Worm (Caenorhabditis elegans) whole organism, L1 larva: Measurements from ENCODE around the gene F58E6.11.

Experiments used
- C04F5.9 ChIP-seq: sonication (generic microtip); optimal IDR thresholded peaks from 2 replicates; lab custom pipeline; 2016; ENCODE audit warnings: missing genetic modification characterization, missing compliant biosample characterization
- C16A3.4 ChIP-seq: fragments of 150-350 bp; optimal IDR thresholded peaks from 2 replicates; lab custom pipeline; 2014; ENCODE audit warnings: missing biosample characterization, missing genetic modification characterization
- C34B4.2 ChIP-seq: sonication (generic microtip); optimal IDR thresholded peaks from 2 replicates; lab custom pipeline; 2017; ENCODE audit warnings: mild to moderate bottlenecking, missing genetic modification characterization, missing compliant biosample characterization
- Y116A8C.19 ChIP-seq: sonication (generic microtip); optimal IDR thresholded peaks from 2 replicates; lab custom pipeline; 2016; ENCODE audit warnings: missing compliant biosample characterization, missing genetic modification characterization, borderline replicate concordance
- aha-1 ChIP-seq: fragments of 150-350 bp; optimal IDR thresholded peaks from 2 replicates; lab custom pipeline; 2014; ENCODE audit warnings: missing biosample characterization, missing genetic modification characterization
- alr-1 ChIP-seq: fragments of 200-800 bp; sonication (Bioruptor generic); optimal IDR thresholded peaks from 2 replicates; lab custom pipeline; 2018; ENCODE audit warnings: borderline replicate concordance, mild to moderate bottlenecking, missing genetic modification characterization, missing compliant biosample characterization
- aly-2 ChIP-seq: fragments of 150-350 bp; optimal IDR thresholded peaks from 2 replicates; lab custom pipeline; 2014; ENCODE audit warnings: missing biosample characterization, missing genetic modification characterization
- ama-1 ChIP-seq: fragments of 150-350 bp; optimal IDR thresholded peaks from 2 replicates; lab custom pipeline; 2014
- blmp-1 ChIP-seq: fragments of 150-350 bp; optimal IDR thresholded peaks from 2 replicates; lab custom pipeline; 2014; ENCODE audit warnings: missing biosample characterization, missing genetic modification characterization
- ceh-8 ChIP-seq: fragments of 200-800 bp; sonication (Bioruptor generic); optimal IDR thresholded peaks from 2 replicates; lab custom pipeline; 2018; ENCODE audit warnings: mild to moderate bottlenecking, missing genetic modification characterization, moderate library complexity, missing compliant biosample characterization
- ceh-82 ChIP-seq, 3 experiments: fragments of 150-350 bp in 1 of 3; sonication (generic microtip) in 2 of 3; optimal IDR thresholded peaks; 2 replicates each; lab custom pipeline; 2014 to 2017; ENCODE audit warnings: missing biosample characterization in 3 of 3, missing genetic modification characterization in 3 of 3
- ceh-88 ChIP-seq: fragments of 200-800 bp; sonication (Bioruptor generic); IDR thresholded peaks from 2 replicates; pipeline ENCODE4 v1.3.6; 2022; ENCODE audit warnings: missing genetic modification characterization, missing compliant biosample characterization
- ceh-90 ChIP-seq: sonication (generic microtip); optimal IDR thresholded peaks from 2 replicates; lab custom pipeline; 2016; ENCODE audit warnings: missing genetic modification characterization, missing compliant biosample characterization
- dpl-1 ChIP-seq, 3 experiments: fragments of 150-350 bp in 2 of 3; sonication (generic microtip) in 1 of 3; optimal IDR thresholded peaks; 2 replicates each; lab custom pipeline; 2014 to 2017; ENCODE audit warnings: missing biosample characterization in 3 of 3, missing genetic modification characterization in 3 of 3, missing genetic modification reagents in 3 of 3
- dsc-1 ChIP-seq: sonication (generic microtip); optimal IDR thresholded peaks from 2 replicates; lab custom pipeline; 2016; ENCODE audit warnings: mild to moderate bottlenecking, missing genetic modification characterization, missing compliant biosample characterization
- efl-1 ChIP-seq, 4 experiments: fragments of 150-350 bp; optimal IDR thresholded peaks in 3 of 4; peaks in 1 of 4; 1 replicate in 1 of 4; 2 replicates in 3 of 4; lab custom pipeline; 2014; ENCODE audit warnings: missing biosample characterization in 2 of 4, missing genetic modification characterization in 2 of 4, missing genetic modification reagents in 2 of 4
- efl-3 ChIP-seq: fragments of 200-800 bp; sonication (Bioruptor generic); optimal IDR thresholded peaks from 2 replicates; lab custom pipeline; 2018; ENCODE audit warnings: mild to moderate bottlenecking, missing genetic modification characterization, missing compliant biosample characterization
- egl-13 ChIP-seq: sonication (generic microtip); optimal IDR thresholded peaks from 2 replicates; lab custom pipeline; 2016; ENCODE audit warnings: missing genotype, missing genetic modification reagents, missing genetic modification characterization, missing compliant biosample characterization
- elt-2 ChIP-seq: sonication (generic microtip); optimal IDR thresholded peaks from 2 replicates; lab custom pipeline; 2016; ENCODE audit warnings: missing genetic modification characterization, mild to moderate bottlenecking, inconsistent platforms, missing compliant biosample characterization, missing genetic modification reagents
- elt-3 ChIP-seq, 6 experiments: fragments of 150-350 bp in 1 of 6; sonication (generic microtip); optimal IDR thresholded peaks; 2 replicates each; lab custom pipeline; 2017 to 2018; ENCODE audit warnings: missing biosample characterization in 6 of 6, missing genetic modification characterization in 6 of 6, inconsistent platforms in 1 of 6
- ets-5 ChIP-seq: fragments of 200-800 bp; sonication (Bioruptor generic); IDR thresholded peaks from 2 replicates; pipeline ENCODE4 v1.3.6; 2022; ENCODE audit warnings: missing genetic modification characterization, missing compliant biosample characterization
- fkh-10 ChIP-seq: sonication (generic microtip); optimal IDR thresholded peaks from 2 replicates; lab custom pipeline; 2017; ENCODE audit warnings: missing biosample characterization, missing genetic modification reagents, missing genetic modification characterization
- grh-1 ChIP-seq: fragments of 200-800 bp; sonication (Bioruptor generic); IDR thresholded peaks from 2 replicates; pipeline ENCODE4 v1.3.6; 2022; ENCODE audit warnings: missing genetic modification reagents, missing genetic modification characterization, missing compliant biosample characterization
- lin-13 ChIP-seq: fragments of 150-350 bp; optimal IDR thresholded peaks from 2 replicates; lab custom pipeline; 2014; ENCODE audit warnings: missing biosample characterization, missing genetic modification reagents, missing genetic modification characterization
- lin-14 ChIP-seq: fragments of 200-800 bp; sonication (Bioruptor generic); optimal IDR thresholded peaks from 2 replicates; lab custom pipeline; 2018; ENCODE audit warnings: mild to moderate bottlenecking, missing genetic modification characterization, moderate library complexity, missing compliant biosample characterization
- lin-15B ChIP-seq: fragments of 150-350 bp; sonication (generic microtip); optimal IDR thresholded peaks from 3 replicates; lab custom pipeline; 2014; ENCODE audit warnings: missing biosample characterization, missing genetic modification characterization
- lir-3 ChIP-seq: sonication (generic microtip); optimal IDR thresholded peaks from 2 replicates; lab custom pipeline; 2016; ENCODE audit warnings: mild to moderate bottlenecking, missing genetic modification characterization, moderate library complexity, missing compliant biosample characterization; ENCODE audit not compliant: poor library complexity
- lsy-2 ChIP-seq, 2 experiments: fragments of 150-350 bp; optimal IDR thresholded peaks; 2 replicates each; lab custom pipeline; 2014; ENCODE audit warnings: missing biosample characterization in 2 of 2, missing genetic modification characterization in 2 of 2
- mdl-1 ChIP-seq, 2 experiments: fragments of 150-350 bp; optimal IDR thresholded peaks; 2 replicates each; lab custom pipeline; 2014 to 2017; ENCODE audit warnings: missing biosample characterization in 2 of 2, missing genetic modification characterization in 2 of 2, inconsistent platforms in 1 of 2
- mep-1 ChIP-seq: fragments of 150-350 bp; optimal IDR thresholded peaks from 2 replicates; lab custom pipeline; 2014; ENCODE audit warnings: missing biosample characterization, missing genetic modification characterization
- nhr-11 ChIP-seq: fragments of 150-350 bp; optimal IDR thresholded peaks from 2 replicates; lab custom pipeline; 2014; ENCODE audit warnings: missing biosample characterization, missing genetic modification characterization
- nhr-76 ChIP-seq: sonication (generic microtip); optimal IDR thresholded peaks from 2 replicates; lab custom pipeline; 2017; ENCODE audit warnings: missing biosample characterization, missing genetic modification characterization
- nhr-85 ChIP-seq: sonication (generic microtip); peaks from one replicate; lab custom pipeline; 2016; ENCODE audit warnings: missing genetic modification characterization, inconsistent platforms, missing compliant biosample characterization
- pag-3 ChIP-seq: sonication (generic microtip); optimal IDR thresholded peaks from 2 replicates; lab custom pipeline; 2017; ENCODE audit warnings: missing genetic modification characterization, mild to moderate bottlenecking, missing compliant biosample characterization, antibody characterized with exemption, borderline replicate concordance; ENCODE audit not compliant: insufficient read depth
- pax-3 ChIP-seq: fragments of 200-800 bp; sonication (Bioruptor generic); optimal IDR thresholded peaks from 2 replicates; lab custom pipeline; 2018; ENCODE audit warnings: mild to moderate bottlenecking, missing genetic modification characterization, moderate library complexity, missing compliant biosample characterization
- pqm-1 ChIP-seq: sonication (generic microtip); optimal IDR thresholded peaks from 3 replicates; lab custom pipeline; 2017; ENCODE audit warnings: missing biosample characterization, missing genetic modification characterization
- rnt-1 ChIP-seq: sonication (generic microtip); optimal IDR thresholded peaks from 2 replicates; lab custom pipeline; 2016; ENCODE audit warnings: mild to moderate bottlenecking, missing genetic modification characterization, moderate library complexity, missing compliant biosample characterization
- skn-1 ChIP-seq: fragments of 150-350 bp; optimal IDR thresholded peaks from 2 replicates; lab custom pipeline; 2014; ENCODE audit warnings: missing biosample characterization, missing genetic modification characterization
- snu-23 ChIP-seq: sonication (generic microtip); optimal IDR thresholded peaks from 2 replicates; lab custom pipeline; 2016; ENCODE audit warnings: missing genetic modification characterization, missing compliant biosample characterization
- sup-37 ChIP-seq: fragments of 200-800 bp; sonication (Bioruptor generic); optimal IDR thresholded peaks from 2 replicates; lab custom pipeline; 2018; ENCODE audit warnings: mild to moderate bottlenecking, missing genetic modification characterization, missing compliant biosample characterization
- swsn-7 ChIP-seq: sonication (generic microtip); optimal IDR thresholded peaks from 2 replicates; lab custom pipeline; 2016; ENCODE audit warnings: missing genetic modification characterization, missing compliant biosample characterization
- tbx-2 ChIP-seq: sonication (generic microtip); optimal IDR thresholded peaks from 2 replicates; lab custom pipeline; 2016; ENCODE audit warnings: missing genetic modification characterization, missing compliant biosample characterization
- tlp-1 ChIP-seq: fragments of 150-350 bp; optimal IDR thresholded peaks from 2 replicates; lab custom pipeline; 2014; ENCODE audit warnings: missing biosample characterization, missing genetic modification characterization
- unc-130 ChIP-seq: fragments of 150-350 bp; optimal IDR thresholded peaks from 2 replicates; lab custom pipeline; 2017; ENCODE audit warnings: missing biosample characterization, missing genetic modification characterization, inconsistent platforms
- unc-30 ChIP-seq: sonication (generic microtip); optimal IDR thresholded peaks from 2 replicates; lab custom pipeline; 2017; ENCODE audit warnings: missing biosample characterization, missing genetic modification characterization
- unc-62 ChIP-seq: fragments of 150-350 bp; optimal IDR thresholded peaks from 2 replicates; lab custom pipeline; 2014; ENCODE audit warnings: missing biosample characterization, missing genetic modification reagents, missing genetic modification characterization
- unc-86 ChIP-seq: sonication (generic microtip); optimal IDR thresholded peaks from 2 replicates; lab custom pipeline; 2016; ENCODE audit warnings: missing genetic modification characterization, missing compliant biosample characterization
- unc-98 ChIP-seq: fragments of 200-800 bp; sonication (Bioruptor generic); IDR thresholded peaks from 2 replicates; pipeline ENCODE4 v1.3.6; 2022; ENCODE audit warnings: missing genetic modification characterization, missing compliant biosample characterization
- xbp-1 ChIP-seq: sonication (generic microtip); optimal IDR thresholded peaks from 2 replicates; lab custom pipeline; 2016; ENCODE audit warnings: missing genetic modification characterization, missing compliant biosample characterization
- zag-1 ChIP-seq: fragments of 150-350 bp; optimal IDR thresholded peaks from 2 replicates; lab custom pipeline; 2014; ENCODE audit warnings: missing biosample characterization, missing genetic modification characterization
- ztf-4 ChIP-seq: fragments of 150-350 bp; optimal IDR thresholded peaks from 2 replicates; lab custom pipeline; 2014; ENCODE audit warnings: missing biosample characterization, missing genetic modification characterization

F58E6.11 gene

ce11 chrV:9789657-9790261, 32.0 kb upstream of the F58E6.11 start, which contains the start of gene ztf-7 (continued):
- TF ChIP-seq nhr-11 (tag; lab: Kevin White, UChicago) (peak; percentile 93), unc-30 (no peak), sup-37 (GFP tag; lab: Kevin White, UChicago) (peak; percentile 98), ceh-82 (tag; optimal IDR thresholded peaks at IDR 0.05; lab: Kevin White, UChicago) (peak; percentile 85 to 94 (median 85)), lsy-2 (tag; optimal IDR thresholded peaks at IDR 0.05; lab: Kevin White, UChicago) (peak; percentile 95 to 96), mep-1 (tag; lab: Kevin White, UChicago) (peak; percentile 99), fkh-10 (GFP tag; lab: Kevin White, UChicago) (peak; percentile 71), egl-13 (tag; lab: Kevin White, UChicago) (peak; percentile 95), nhr-85 (tag; lab: Kevin White, UChicago) (peak; percentile 99), ets-5 (no peak), dpl-1 (GFP tag; optimal IDR thresholded peaks at IDR 0.05; lab: Kevin White, UChicago) (peak; percentile 85 to 89 (median 87)), grh-1 (GFP tag; lab: Robert Waterston, UW) (peak; percentile 96), C34B4.2 (tag; lab: Kevin White, UChicago) (peak; percentile 61), xbp-1 (peak; percentile 98), zag-1 (tag; lab: Kevin White, UChicago) (no peak), ceh-88 (GFP tag; lab: Robert Waterston, UW) (peak; percentile 94), ceh-8 (peak; percentile 93), C16A3.4 (tag; lab: Kevin White, UChicago) (peak; percentile 97), pax-3 (tag; lab: Kevin White, UChicago) (peak; percentile 96), pag-3 (tag; lab: Kevin White, UChicago) (peak; percentile 55), unc-62 (GFP tag; lab: Kevin White, UChicago) (no peak), skn-1 (peak; percentile 90), unc-98 (peak; percentile 87), snu-23 (GFP tag; lab: Kevin White, UChicago) (peak; percentile 99), mdl-1 (tag; optimal IDR thresholded peaks at IDR 0.05; lab: Kevin White, UChicago) (peak; percentile 59 to 100), nhr-76 (no peak), swsn-7 (tag; lab: Kevin White, UChicago) (peak; percentile 98), ztf-4 (tag; lab: Kevin White, UChicago) (peak; percentile 95), Y116A8C.19 (no peak), rnt-1 (tag; lab: Kevin White, UChicago) (peak; percentile 97), pqm-1 (tag; lab: Kevin White, UChicago) (no peak), lin-13 (GFP tag; lab: Kevin White, UChicago) (peak; percentile 97), blmp-1 (tag; lab: Kevin White, UChicago) (peak; percentile 88), unc-86 (tag; lab: Kevin White, UChicago) (peak; percentile 97), dsc-1 (peak; percentile 95), elt-3 (tag; optimal IDR thresholded peaks at IDR 0.05; lab: Kevin White, UChicago) (peak in 3 of 6 experiments; percentile 41 to 97 (median 85)), C04F5.9 (peak; percentile 85), alr-1 (tag; lab: Kevin White, UChicago) (no peak), efl-1 (optimal IDR thresholded peaks at IDR 0.05; lab: Kevin White, UChicago) (peak; percentile 91 to 93), efl-1 (GFP tag; optimal IDR thresholded peaks at IDR 0.05 in 1 of 2; lab: Kevin White, UChicago) (peak; percentile 83 to 99), aha-1 (tag; lab: Kevin White, UChicago) (peak; percentile 83), aly-2 (tag; lab: Kevin White, UChicago) (peak; percentile 62), lin-14 (GFP tag; lab: Kevin White, UChicago) (peak; percentile 100), elt-2 (tag; lab: Kevin White, UChicago) (peak; percentile 95), unc-130 (tag; lab: Kevin White, UChicago) (peak; percentile 99), tlp-1 (tag; lab: Kevin White, UChicago) (no peak), lir-3 (tag; lab: Kevin White, UChicago) (peak; percentile 86), lin-15B (tag; lab: Kevin White, UChicago) (peak; percentile 75), tbx-2 (peak; percentile 99), ceh-90 (no peak), ama-1 (lab: Kevin White, UChicago) (peak; percentile 72), efl-3 (GFP tag; lab: Kevin White, UChicago) (peak; percentile 66)
